Fruit fly (Drosophila melanogaster) whole organism, pupa: ENCODE results near the gene CG12535.

Experiments used
- CG10348 ChIP-seq: fragments of 200-800 bp; sonication (Bioruptor generic); IDR thresholded peaks from 2 replicates; pipeline ENCODE4 v1.3.6; 2022; ENCODE audit warnings: missing biosample characterization, missing genetic modification characterization
- CG12605 ChIP-seq: fragments of 200-800 bp; sonication (Bioruptor generic); IDR thresholded peaks from 2 replicates; pipeline ENCODE4 v1.3.6; 2022; ENCODE audit warnings: missing biosample characterization, missing genetic modification characterization
- CG13204 ChIP-seq: fragments of 200-800 bp; sonication (Bioruptor generic); optimal IDR thresholded peaks from 2 replicates; lab custom pipeline; 2018; ENCODE audit warnings: missing biosample characterization, mild to moderate bottlenecking, missing genetic modification characterization, moderate library complexity
- CG14655 ChIP-seq: fragments of 200-800 bp; sonication (Bioruptor generic); optimal IDR thresholded peaks from 3 replicates; lab custom pipeline; 2017; ENCODE audit warnings: mild to moderate bottlenecking, missing biosample characterization, missing genetic modification reagents, missing genetic modification characterization
- CG15710 ChIP-seq: fragments of 200-800 bp; sonication (Bioruptor generic); optimal IDR thresholded peaks from 2 replicates; lab custom pipeline; 2018; ENCODE audit warnings: missing biosample characterization, mild to moderate bottlenecking, missing genetic modification characterization, moderate library complexity
- CG17806 ChIP-seq: fragments of 200-800 bp; sonication (Bioruptor generic); optimal IDR thresholded peaks from 2 replicates; lab custom pipeline; 2018; ENCODE audit warnings: missing biosample characterization, mild to moderate bottlenecking, missing genetic modification characterization, moderate library complexity
- CG32121 ChIP-seq: fragments of 200-800 bp; sonication (Bioruptor generic); IDR thresholded peaks from 2 replicates; pipeline ENCODE4 v1.3.6; 2022; ENCODE audit warnings: missing biosample characterization, missing genetic modification characterization
- CG34367 ChIP-seq: fragments of 200-800 bp; sonication (Bioruptor generic); optimal IDR thresholded peaks from 2 replicates; lab custom pipeline; 2018; ENCODE audit warnings: missing biosample characterization, mild to moderate bottlenecking, missing genetic modification characterization
- CG4496 ChIP-seq: fragments of 200-800 bp; sonication (Bioruptor generic); IDR thresholded peaks from 3 replicates; pipeline ENCODE4 v1.3.6; 2022; ENCODE audit warnings: missing biosample characterization, missing genetic modification characterization
- CG8159 ChIP-seq: fragments of 200-800 bp; sonication (Bioruptor generic); optimal IDR thresholded peaks from 3 replicates; lab custom pipeline; 2018; ENCODE audit warnings: missing biosample characterization, mild to moderate bottlenecking, missing genetic modification characterization, moderate library complexity
- CG8301 ChIP-seq: fragments of 200-800 bp; sonication (Bioruptor generic); optimal IDR thresholded peaks from 2 replicates; lab custom pipeline; 2018; ENCODE audit warnings: missing biosample characterization, mild to moderate bottlenecking, missing genetic modification characterization
- CG9948 ChIP-seq: fragments of 200-800 bp; sonication (Bioruptor generic); optimal IDR thresholded peaks from 2 replicates; lab custom pipeline; 2018; ENCODE audit warnings: missing biosample characterization, mild to moderate bottlenecking, missing genetic modification characterization, moderate library complexity
- D1 ChIP-seq: fragments of 200-800 bp; sonication (Bioruptor generic); optimal IDR thresholded peaks from 2 replicates; lab custom pipeline; 2018; ENCODE audit warnings: missing biosample characterization, mild to moderate bottlenecking, missing genetic modification characterization, moderate library complexity
- EcR ChIP-seq: fragments of 200-800 bp; sonication (Bioruptor generic); optimal IDR thresholded peaks from 3 replicates; lab custom pipeline; 2019; ENCODE audit warnings: missing biosample characterization, missing genetic modification characterization, mild to moderate bottlenecking, moderate library complexity, missing genetic modification reagents
- Ets98B ChIP-seq: fragments of 200-800 bp; sonication (Bioruptor generic); IDR thresholded peaks from 2 replicates; pipeline ENCODE4 v1.3.6; 2022; ENCODE audit warnings: missing biosample characterization, missing genetic modification characterization
- Pif1A ChIP-seq: fragments of 200-800 bp; sonication (Bioruptor generic); optimal IDR thresholded peaks from 3 replicates; lab custom pipeline; 2016; ENCODE audit warnings: missing biosample characterization, missing genetic modification characterization
- Pif1B ChIP-seq: fragments of 200-800 bp; sonication (Bioruptor generic); optimal IDR thresholded peaks from 3 replicates; lab custom pipeline; 2016; ENCODE audit warnings: missing biosample characterization, missing genetic modification characterization
- Snoo ChIP-seq: fragments of 200-800 bp; sonication (Bioruptor generic); optimal IDR thresholded peaks from 3 replicates; lab custom pipeline; 2017; ENCODE audit warnings: missing biosample characterization, mild to moderate bottlenecking, missing genetic modification characterization, inconsistent platforms
- fd96Ca ChIP-seq: fragments of 200-800 bp; sonication (Bioruptor generic); IDR thresholded peaks from 3 replicates; pipeline ENCODE4 v1.3.6; 2022; ENCODE audit warnings: missing biosample characterization, missing genetic modification characterization
- gl ChIP-seq: fragments of 200-800 bp; sonication (Bioruptor generic); optimal IDR thresholded peaks from 2 replicates; lab custom pipeline; 2018; ENCODE audit warnings: missing biosample characterization, mild to moderate bottlenecking, missing genetic modification characterization
- rn ChIP-seq: fragments of 200-800 bp; sonication (Bioruptor generic); IDR thresholded peaks from 2 replicates; pipeline ENCODE4 v1.3.6; 2022; ENCODE audit warnings: missing biosample characterization, missing genetic modification characterization

The CG12535 gene

dm6 chrX:3379364-3379983, 69.3 kb downstream of the CG12535 start:
- no peak for TF ChIP-seq Ets98B (GFP tag; lab: Robert Waterston, UW)
- peak; percentile 12 for TF ChIP-seq EcR (GFP tag; lab: Kevin White, UChicago)
- TF ChIP-seq fd96Ca, result 0 out of 3 replicates have a peak, but pooled peaks have one; percentile 15

dm6 chrX:3378490-3379091, 70.2 kb downstream of the CG12535 start:
- no peak for TF ChIP-seq CG9948 (tag; lab: Kevin White, UChicago)
- TF ChIP-seq fd96Ca, result no peak
- no peak for TF ChIP-seq Ets98B (GFP tag; lab: Robert Waterston, UW)
- no peak for TF ChIP-seq CG10348 (GFP tag; lab: Robert Waterston, UW)
- no peak for TF ChIP-seq CG12605 (GFP tag; lab: Robert Waterston, UW)
- no peak for TF ChIP-seq D1 (tag; lab: Kevin White, UChicago)
- no peak for TF ChIP-seq gl
- no peak for TF ChIP-seq CG32121 (GFP tag; lab: Robert Waterston, UW)
- TF ChIP-seq EcR (GFP tag; lab: Kevin White, UChicago), result no peak
- TF ChIP-seq CG13204 (GFP tag; lab: Kevin White, UChicago), result no peak
- no peak for TF ChIP-seq CG8301 (tag; lab: Kevin White, UChicago)
- TF ChIP-seq Pif1A (GFP tag; lab: Kevin White, UChicago), result no peak

- TF ChIP-seq EcR (GFP tag; lab: Kevin White, UChicago) (peak; percentile 44), CG15710 (tag; lab: Kevin White, UChicago) (no peak), fd96Ca (peak; percentile 53; the same call in 1 of the 3 replicates), Ets98B (GFP tag; lab: Robert Waterston, UW) (no peak), Pif1A (GFP tag; lab: Kevin White, UChicago) (no peak), CG32121 (GFP tag; lab: Robert Waterston, UW) (peak; percentile 26; the same call in 1 of the 2 replicates), CG10348 (GFP tag; lab: Robert Waterston, UW) (no peak), CG14655 (GFP tag; lab: Kevin White, UChicago) (no peak), D1 (tag; lab: Kevin White, UChicago) (no peak), Pif1B (no peak), CG34367 (no peak), CG17806 (tag; lab: Kevin White, UChicago) (no peak), CG13204 (GFP tag; lab: Kevin White, UChicago) (no peak), rn (GFP tag; lab: Robert Waterston, UW) (no peak)
These were observed 71.3 kb downstream of the CG12535 start for dm6 chrX:3377306-3377932.

DNA sequence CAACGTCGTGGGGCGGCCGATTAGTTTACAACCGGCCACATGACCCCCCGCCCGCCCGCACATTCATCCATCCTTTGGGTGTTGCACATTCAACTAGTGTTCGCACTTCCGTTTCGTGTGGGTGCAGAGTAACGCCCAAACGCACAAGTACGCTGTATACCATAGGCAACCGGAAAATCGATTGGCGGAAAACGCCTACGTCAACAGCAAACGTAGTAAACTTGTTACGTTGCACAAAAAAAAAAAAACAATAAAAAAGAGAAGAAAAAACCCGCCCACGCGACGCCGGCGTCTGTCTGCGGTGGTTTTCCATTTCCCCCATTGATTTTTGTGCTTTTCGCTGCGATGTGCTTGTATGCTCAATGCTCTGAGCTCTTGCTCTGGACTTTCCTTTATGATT, 72.3 kb downstream of the CG12535 start:
- peak; percentile 30; the same call in 1 of the 2 replicates for TF ChIP-seq Ets98B (GFP tag; lab: Robert Waterston, UW)
- no peak for TF ChIP-seq CG14655 (GFP tag; lab: Kevin White, UChicago)
- TF ChIP-seq CG12605 (GFP tag; lab: Robert Waterston, UW), result peak; percentile 35; the same call in 1 of the 2 replicates
- no peak for TF ChIP-seq gl
- peak; percentile 59; the same call in 2 of the 3 replicates for TF ChIP-seq CG4496
- 0 out of 3 replicates have a peak, but pooled peaks have one; percentile 13 for TF ChIP-seq fd96Ca

- TF ChIP-seq CG15710 (tag; lab: Kevin White, UChicago), result no peak
- TF ChIP-seq CG32121 (GFP tag; lab: Robert Waterston, UW), result no peak
- TF ChIP-seq CG8301 (tag; lab: Kevin White, UChicago), result no peak
- TF ChIP-seq CG8159 (tag; lab: Kevin White, UChicago), result no peak
- TF ChIP-seq CG9948 (tag; lab: Kevin White, UChicago), result no peak
- TF ChIP-seq CG4496, result no peak
- no peak for TF ChIP-seq CG17806 (tag; lab: Kevin White, UChicago)
- no peak for TF ChIP-seq Ets98B (GFP tag; lab: Robert Waterston, UW)
- no peak for TF ChIP-seq EcR (GFP tag; lab: Kevin White, UChicago)
- no peak for TF ChIP-seq gl
- no peak for TF ChIP-seq Pif1A (GFP tag; lab: Kevin White, UChicago)
- TF ChIP-seq CG13204 (GFP tag; lab: Kevin White, UChicago), result no peak
- no peak for TF ChIP-seq CG12605 (GFP tag; lab: Robert Waterston, UW)
These were observed 74.5 kb downstream of the CG12535 start for dm6 chrX:3374269-3374668.

- TF ChIP-seq fd96Ca, result no peak
- TF ChIP-seq CG13204 (GFP tag; lab: Kevin White, UChicago), result no peak
- no peak for TF ChIP-seq rn (GFP tag; lab: Robert Waterston, UW)
- no peak for TF ChIP-seq Pif1A (GFP tag; lab: Kevin White, UChicago)
- no peak for TF ChIP-seq CG14655 (GFP tag; lab: Kevin White, UChicago)
- no peak for TF ChIP-seq CG8301 (tag; lab: Kevin White, UChicago)
- no peak for TF ChIP-seq Pif1B
- no peak for TF ChIP-seq Snoo (tag; lab: Kevin White, UChicago)
- TF ChIP-seq CG34367, result no peak
These were observed 75.1 kb downstream of the CG12535 start for dm6 chrX:3373656-3374055.
